Worm (Caenorhabditis elegans) whole organism, young adult: ENCODE measurements around the gene T10F2.2.
A peak's percentile ranks its signal among the peaks of the same experiment; 100 is the strongest.

Experiments
- B0019.2 ChIP-seq: fragments of 200-800 bp; sonication (Bioruptor generic); conservative IDR thresholded peaks from 2 replicates; pipeline ENCODE4 v1.3.6; 2022; ENCODE audit warnings: missing genetic modification reagents, missing genetic modification characterization, missing compliant biosample characterization
- D2030.7 ChIP-seq: fragments of 200-800 bp; sonication (Bioruptor generic); IDR thresholded peaks from 2 replicates; pipeline ENCODE4 v1.3.6; 2022; ENCODE audit warnings: missing genetic modification reagents, missing genetic modification characterization, missing compliant biosample characterization
- F23B12.7 ChIP-seq: sonication (generic microtip); optimal IDR thresholded peaks from 2 replicates; lab custom pipeline; 2017; ENCODE audit warnings: missing genetic modification characterization, mild to moderate bottlenecking, missing compliant biosample characterization, antibody characterized with exemption, moderate library complexity; ENCODE audit not compliant: insufficient read depth
- F37B4.10 ChIP-seq: fragments of 200-800 bp; sonication (Bioruptor generic); IDR thresholded peaks from 2 replicates; pipeline ENCODE4 v1.3.6; 2022; ENCODE audit warnings: missing genetic modification characterization, missing compliant biosample characterization
- K12H6.12 ChIP-seq: fragments of 200-800 bp; sonication (Bioruptor generic); optimal IDR thresholded peaks from 2 replicates; lab custom pipeline; 2018; ENCODE audit warnings: mild to moderate bottlenecking, missing genetic modification characterization, missing compliant biosample characterization
- T07F8.4 ChIP-seq: sonication (generic microtip); optimal IDR thresholded peaks from 2 replicates; lab custom pipeline; 2016; ENCODE audit warnings: mild to moderate bottlenecking, missing genetic modification characterization, moderate library complexity, missing compliant biosample characterization
- Y53F4B.3 ChIP-seq: fragments of 200-800 bp; sonication (Bioruptor generic); IDR thresholded peaks from 2 replicates; pipeline ENCODE4 v1.3.6; 2022; ENCODE audit warnings: missing genetic modification reagents, missing genetic modification characterization, missing compliant biosample characterization
- Y67H2A.10 ChIP-seq: fragments of 200-800 bp; sonication (Bioruptor generic); conservative IDR thresholded peaks from 2 replicates; pipeline ENCODE4 v1.3.6; 2022; ENCODE audit warnings: missing genetic modification reagents, missing genetic modification characterization, missing compliant biosample characterization
- Y79H2A.3 ChIP-seq: fragments of 200-800 bp; sonication (Bioruptor generic); conservative IDR thresholded peaks from 2 replicates; pipeline ENCODE4 v1.3.6; 2022; ENCODE audit warnings: missing genetic modification reagents, missing genetic modification characterization, missing compliant biosample characterization
- ZK185.1 ChIP-seq: sonication (generic microtip); optimal IDR thresholded peaks from 2 replicates; lab custom pipeline; 2016; ENCODE audit warnings: mild to moderate bottlenecking, missing genetic modification characterization, missing compliant biosample characterization; ENCODE audit not compliant: poor library complexity, severe bottlenecking
- aptf-3 ChIP-seq: fragments of 200-800 bp; sonication (Bioruptor generic); IDR thresholded peaks from 2 replicates; pipeline ENCODE4 v1.3.6; 2022; ENCODE audit warnings: missing genetic modification characterization, missing compliant biosample characterization
- atf-7 ChIP-seq: sonication (generic microtip); optimal IDR thresholded peaks from 2 replicates; lab custom pipeline; 2017; ENCODE audit warnings: mild to moderate bottlenecking, missing genetic modification characterization, missing compliant biosample characterization
- attf-5 ChIP-seq: fragments of 200-800 bp; sonication (Bioruptor generic); optimal IDR thresholded peaks from 2 replicates; lab custom pipeline; 2018; ENCODE audit warnings: mild to moderate bottlenecking, missing genetic modification characterization, missing compliant biosample characterization
- attf-6 ChIP-seq: fragments of 200-800 bp; sonication (Bioruptor generic); IDR thresholded peaks from 2 replicates; pipeline ENCODE4 v1.3.6; 2022; ENCODE audit warnings: missing genetic modification reagents, missing genetic modification characterization, missing compliant biosample characterization
- bed-1 ChIP-seq: fragments of 200-800 bp; sonication (Bioruptor generic); IDR thresholded peaks from 2 replicates; pipeline ENCODE4 v1.3.6; 2022; ENCODE audit warnings: missing genetic modification reagents, missing genetic modification characterization, missing compliant biosample characterization
- cebp-2 ChIP-seq: fragments of 200-800 bp; sonication (Bioruptor generic); IDR thresholded peaks from 2 replicates; pipeline ENCODE4 v1.3.6; 2022; ENCODE audit warnings: missing genetic modification characterization, missing compliant biosample characterization
- ceh-100 ChIP-seq: fragments of 200-800 bp; sonication (Bioruptor generic); IDR thresholded peaks from 2 replicates; pipeline ENCODE4 v1.3.6; 2022; ENCODE audit warnings: missing genetic modification reagents, missing genetic modification characterization, missing compliant biosample characterization
- chd-7 ChIP-seq: sonication (generic microtip); optimal IDR thresholded peaks from 2 replicates; lab custom pipeline; 2016; ENCODE audit warnings: mild to moderate bottlenecking, missing genetic modification characterization, moderate library complexity, missing compliant biosample characterization
- dox-1 ChIP-seq: fragments of 200-800 bp; sonication (Bioruptor generic); IDR thresholded peaks from 2 replicates; pipeline ENCODE4 v1.3.6; 2022; ENCODE audit warnings: missing genetic modification reagents, missing genetic modification characterization, missing compliant biosample characterization
- dpff-1 ChIP-seq: sonication (generic microtip); optimal IDR thresholded peaks from 2 replicates; lab custom pipeline; 2017; ENCODE audit warnings: mild to moderate bottlenecking, missing genetic modification characterization, missing compliant biosample characterization
- dpl-1 ChIP-seq: fragments of 150-350 bp; optimal IDR thresholded peaks from 2 replicates; lab custom pipeline; 2014; ENCODE audit warnings: missing biosample characterization, missing genetic modification reagents, missing genetic modification characterization
- egrh-3 ChIP-seq: fragments of 200-800 bp; sonication (Bioruptor generic); IDR thresholded peaks from 2 replicates; pipeline ENCODE4 v1.3.6; 2022; ENCODE audit warnings: missing genetic modification reagents, missing genetic modification characterization, missing compliant biosample characterization
- ets-4 ChIP-seq: fragments of 200-800 bp; sonication (Bioruptor generic); optimal IDR thresholded peaks from 2 replicates; lab custom pipeline; 2018; ENCODE audit warnings: mild to moderate bottlenecking, missing genetic modification characterization, missing compliant biosample characterization
- fkh-3 ChIP-seq: sonication (generic microtip); optimal IDR thresholded peaks from 2 replicates; lab custom pipeline; 2016; ENCODE audit warnings: mild to moderate bottlenecking, missing genetic modification characterization, missing compliant biosample characterization
- him-1 ChIP-seq: sonication (generic microtip); optimal IDR thresholded peaks from 2 replicates; lab custom pipeline; 2016; ENCODE audit warnings: missing genotype, missing genetic modification reagents, missing genetic modification characterization, missing compliant biosample characterization
- hlh-12 ChIP-seq: sonication (generic microtip); optimal IDR thresholded peaks from 2 replicates; lab custom pipeline; 2016; ENCODE audit warnings: missing genetic modification characterization, missing compliant biosample characterization
- hmg-1.2 ChIP-seq: fragments of 200-800 bp; sonication (Bioruptor generic); IDR thresholded peaks from 2 replicates; pipeline ENCODE4 v1.3.6; 2022; ENCODE audit warnings: missing genetic modification reagents, missing genetic modification characterization, missing compliant biosample characterization
- hmg-20 ChIP-seq: fragments of 200-800 bp; sonication (Bioruptor generic); IDR thresholded peaks from 2 replicates; pipeline ENCODE4 v1.3.6; 2022; ENCODE audit warnings: missing genetic modification reagents, missing genetic modification characterization, missing compliant biosample characterization
- let-526 ChIP-seq: fragments of 200-800 bp; sonication (Bioruptor generic); IDR thresholded peaks from 2 replicates; pipeline ENCODE4 v1.3.6; 2022; ENCODE audit warnings: missing genetic modification reagents, missing genetic modification characterization, missing compliant biosample characterization
- lin-35 ChIP-seq, 3 experiments: fragments of 150-350 bp in 2 of 3; sonication (generic microtip) in 1 of 3; optimal IDR thresholded peaks; 2 replicates each; lab custom pipeline; 2014 to 2018; ENCODE audit warnings: missing biosample characterization in 3 of 3, missing genetic modification characterization in 3 of 3, missing genetic modification reagents in 3 of 3
- lin-40 ChIP-seq: sonication (generic microtip); optimal IDR thresholded peaks from 2 replicates; lab custom pipeline; 2016; ENCODE audit warnings: missing genetic modification characterization, mild to moderate bottlenecking, missing compliant biosample characterization, missing genotype, missing genetic modification reagents
- madf-10 ChIP-seq: sonication (generic microtip); optimal IDR thresholded peaks from 2 replicates; lab custom pipeline; 2016; ENCODE audit warnings: mild to moderate bottlenecking, missing genetic modification characterization, missing compliant biosample characterization
- mel-28 ChIP-seq: sonication (generic microtip); optimal IDR thresholded peaks from 2 replicates; lab custom pipeline; 2016; ENCODE audit warnings: borderline replicate concordance, mild to moderate bottlenecking, missing genetic modification characterization, missing compliant biosample characterization
- mes-4 ChIP-seq: sonication (generic microtip); optimal IDR thresholded peaks from 2 replicates; lab custom pipeline; 2016; ENCODE audit warnings: missing genotype, missing genetic modification characterization, missing compliant biosample characterization
- nhr-179 ChIP-seq: sonication (generic microtip); optimal IDR thresholded peaks from 2 replicates; lab custom pipeline; 2016; ENCODE audit warnings: mild to moderate bottlenecking, missing genetic modification characterization, missing compliant biosample characterization
- nhr-90 ChIP-seq: sonication (generic microtip); optimal IDR thresholded peaks from 2 replicates; lab custom pipeline; 2016; ENCODE audit warnings: missing genotype, mild to moderate bottlenecking, missing genetic modification characterization, missing compliant biosample characterization
- rec-8 ChIP-seq, 2 experiments: sonication (generic microtip); optimal IDR thresholded peaks; 2 replicates each; lab custom pipeline; 2016; ENCODE audit warnings: mild to moderate bottlenecking in 2 of 2, missing genetic modification characterization in 2 of 2, missing genetic modification reagents in 2 of 2, missing genotype in 2 of 2, missing biosample characterization in 1 of 2, missing compliant biosample characterization in 1 of 2, moderate library complexity in 1 of 2
- repo-1 ChIP-seq: sonication (generic microtip); optimal IDR thresholded peaks from 2 replicates; lab custom pipeline; 2017; ENCODE audit warnings: mild to moderate bottlenecking, missing genetic modification characterization, missing compliant biosample characterization
- rpc-1 ChIP-seq, 2 experiments: fragments of 150-350 bp in 1 of 2; sonication (generic microtip) in 1 of 2; optimal IDR thresholded peaks; 2 replicates each; lab custom pipeline; 2014 to 2018; ENCODE audit warnings: missing biosample characterization in 1 of 2, missing genetic modification characterization in 1 of 2, missing genetic modification reagents in 1 of 2, missing genotype in 1 of 2
- snpc-1.1 ChIP-seq: sonication (generic microtip); optimal IDR thresholded peaks from 2 replicates; lab custom pipeline; 2017; ENCODE audit warnings: missing genetic modification characterization, mild to moderate bottlenecking, missing compliant biosample characterization, antibody characterized with exemption, moderate library complexity, missing genotype, missing genetic modification reagents; ENCODE audit not compliant: insufficient read depth
- snpc-1.3 ChIP-seq: sonication (generic microtip); optimal IDR thresholded peaks from 2 replicates; lab custom pipeline; 2017; ENCODE audit warnings: missing genetic modification characterization, mild to moderate bottlenecking, missing compliant biosample characterization, antibody characterized with exemption, moderate library complexity, missing genotype, missing genetic modification reagents; ENCODE audit not compliant: insufficient read depth
- snpc-3.4 ChIP-seq: sonication (generic microtip); optimal IDR thresholded peaks from 2 replicates; lab custom pipeline; 2017; ENCODE audit warnings: missing genetic modification characterization, mild to moderate bottlenecking, missing compliant biosample characterization, antibody characterized with exemption, moderate library complexity, missing genotype, missing genetic modification reagents
- somi-1 ChIP-seq: fragments of 200-800 bp; sonication (Bioruptor generic); optimal IDR thresholded peaks from 2 replicates; lab custom pipeline; 2018; ENCODE audit warnings: mild to moderate bottlenecking, missing genetic modification characterization, missing compliant biosample characterization
- tlf-1 ChIP-seq: fragments of 200-800 bp; sonication (Bioruptor generic); optimal IDR thresholded peaks from 2 replicates; lab custom pipeline; 2018; ENCODE audit warnings: mild to moderate bottlenecking, missing genetic modification characterization, missing compliant biosample characterization
- unc-62 ChIP-seq: fragments of 150-350 bp; optimal IDR thresholded peaks from 2 replicates; lab custom pipeline; 2014; ENCODE audit warnings: missing biosample characterization, missing genetic modification reagents, missing genetic modification characterization
- ztf-22 ChIP-seq: fragments of 200-800 bp; sonication (Bioruptor generic); optimal IDR thresholded peaks from 2 replicates; lab custom pipeline; 2018; ENCODE audit warnings: mild to moderate bottlenecking, missing genetic modification characterization, moderate library complexity, missing compliant biosample characterization
- ztf-26 ChIP-seq: sonication (generic microtip); optimal IDR thresholded peaks from 2 replicates; lab custom pipeline; 2017; ENCODE audit warnings: missing genetic modification characterization, missing compliant biosample characterization
- ztf-3 ChIP-seq: fragments of 200-800 bp; sonication (Bioruptor generic); optimal IDR thresholded peaks from 2 replicates; lab custom pipeline; 2018; ENCODE audit warnings: mild to moderate bottlenecking, missing genetic modification characterization, missing compliant biosample characterization

Gene T10F2.2

ce11 chrIII:5172470-5172869 lies 7.4 kb upstream of the T10F2.2 start, which contains the start of gene K10D2.5 (continued):
- TF ChIP-seq tlf-1 (GFP tag; lab: Kevin White, UChicago), result peak; percentile 81
- peak; percentile 92 for TF ChIP-seq K12H6.12 (tag; lab: Kevin White, UChicago)
- peak in 1 of 3 experiments; percentile 80 for TF ChIP-seq lin-35 (GFP tag; optimal IDR thresholded peaks at IDR 0.05; lab: Kevin White, UChicago)
- TF ChIP-seq F37B4.10 (GFP tag; lab: Robert Waterston, UW), result no peak
- peak; percentile 78 for TF ChIP-seq chd-7 (tag; lab: Kevin White, UChicago)
- peak; percentile 8 for TF ChIP-seq him-1
- TF ChIP-seq snpc-3.4 (tag; lab: Kevin White, UChicago), result peak; percentile 71
- peak; percentile 96 for TF ChIP-seq let-526
- TF ChIP-seq ets-4, result no peak
- no peak for TF ChIP-seq ztf-3
- TF ChIP-seq Y53F4B.3, result peak; percentile 86
- peak; percentile 80 for TF ChIP-seq lin-40
- TF ChIP-seq snpc-1.1 (tag; lab: Kevin White, UChicago), result no peak
- TF ChIP-seq madf-10 (tag; lab: Kevin White, UChicago), result peak; percentile 92
- TF ChIP-seq ztf-22 (GFP tag; lab: Kevin White, UChicago), result peak; percentile 72
- TF ChIP-seq unc-62, result no peak
- peak; percentile 99 for TF ChIP-seq D2030.7 (GFP tag; lab: Robert Waterston, UW)
- peak; percentile 99 for TF ChIP-seq ceh-100
- TF ChIP-seq attf-5, result peak; percentile 99
- no peak for TF ChIP-seq fkh-3 (tag; lab: Kevin White, UChicago)
- TF ChIP-seq attf-6 (GFP tag; lab: Robert Waterston, UW), result peak; percentile 75
- peak; percentile 97 for TF ChIP-seq ZK185.1 (tag; lab: Kevin White, UChicago)
- TF ChIP-seq hmg-20, result peak; percentile 82
- TF ChIP-seq aptf-3 (GFP tag; lab: Robert Waterston, UW), result peak; percentile 63; the same call in 1 of the 2 replicates
- TF ChIP-seq mel-28, result peak; percentile 31
- no peak for TF ChIP-seq dpff-1 (tag; lab: Kevin White, UChicago)
- TF ChIP-seq B0019.2, result peak; percentile 96
- TF ChIP-seq hmg-1.2 (GFP tag; lab: Robert Waterston, UW), result peak; percentile 77
- peak; percentile 70 for TF ChIP-seq T07F8.4 (tag; lab: Kevin White, UChicago)
- TF ChIP-seq hlh-12 (tag; lab: Kevin White, UChicago), result no peak
- TF ChIP-seq F23B12.7 (tag; lab: Kevin White, UChicago), result peak; percentile 85
- peak; percentile 84 for TF ChIP-seq somi-1
- TF ChIP-seq atf-7 (tag; lab: Kevin White, UChicago), result peak; percentile 55
- TF ChIP-seq rec-8 (tag; optimal IDR thresholded peaks at IDR 0.05; lab: Kevin White, UChicago), result peak; percentile 89
- no peak for TF ChIP-seq rpc-1 (optimal IDR thresholded peaks at IDR 0.05; lab: Kevin White, UChicago)
- no peak for TF ChIP-seq rpc-1 (tag; optimal IDR thresholded peaks at IDR 0.05; lab: Kevin White, UChicago)
- TF ChIP-seq repo-1, result no peak
- peak; percentile 91 for TF ChIP-seq egrh-3
- peak; percentile 97 for TF ChIP-seq Y67H2A.10 (GFP tag; lab: Robert Waterston, UW)
- peak; percentile 25 for TF ChIP-seq ztf-26 (tag; lab: Kevin White, UChicago)
- 0 out of 2 replicates have a peak, but pooled peaks have one; percentile 21 for TF ChIP-seq bed-1
- TF ChIP-seq nhr-179 (tag; lab: Kevin White, UChicago), result no peak
- TF ChIP-seq dox-1, result peak; percentile 99
- peak; percentile 77 for TF ChIP-seq dpl-1 (GFP tag; lab: Kevin White, UChicago)
- no peak for TF ChIP-seq nhr-90
- peak; percentile 87 for TF ChIP-seq Y79H2A.3 (GFP tag; lab: Robert Waterston, UW)
- TF ChIP-seq cebp-2 (GFP tag; lab: Robert Waterston, UW), result 0 out of 2 replicates have a peak, but pooled peaks have one; percentile 17
- no peak for TF ChIP-seq mes-4 (tag; lab: Kevin White, UChicago)
- peak; percentile 70 for TF ChIP-seq snpc-1.3 (tag; lab: Kevin White, UChicago)
